Worm (Caenorhabditis elegans) whole organism, young adult: ENCODE results near the gene trxr-1.
A peak's percentile ranks its signal among the peaks of the same experiment; 100 is the strongest.

Source experiments
- B0035.1 ChIP-seq: sonication (generic microtip); optimal IDR thresholded peaks from 2 replicates; lab custom pipeline; 2016; ENCODE audit warnings: missing genetic modification characterization, mild to moderate bottlenecking, missing compliant biosample characterization, missing genotype, missing genetic modification reagents
- F10E7.11 ChIP-seq: sonication (generic microtip); optimal IDR thresholded peaks from 2 replicates; lab custom pipeline; 2017; ENCODE audit warnings: mild to moderate bottlenecking, missing genetic modification characterization, moderate library complexity, missing compliant biosample characterization
- F22D6.2 ChIP-seq: sonication (generic microtip); optimal IDR thresholded peaks from 2 replicates; lab custom pipeline; 2016; ENCODE audit warnings: mild to moderate bottlenecking, missing genetic modification characterization, missing compliant biosample characterization
- F37B4.10 ChIP-seq: fragments of 200-800 bp; sonication (Bioruptor generic); IDR thresholded peaks from 2 replicates; pipeline ENCODE4 v1.3.6; 2022; ENCODE audit warnings: missing genetic modification characterization, missing compliant biosample characterization
- F39B2.1 ChIP-seq: fragments of 200-800 bp; sonication (Bioruptor generic); IDR thresholded peaks from 2 replicates; pipeline ENCODE4 v1.3.6; 2022; ENCODE audit warnings: missing genetic modification reagents, missing genetic modification characterization, missing compliant biosample characterization
- F55B11.4 ChIP-seq: sonication (generic microtip); optimal IDR thresholded peaks from 2 replicates; lab custom pipeline; 2016; ENCODE audit warnings: missing compliant biosample characterization, missing genetic modification characterization, borderline replicate concordance; ENCODE audit not compliant: insufficient read depth
- K11D2.4 ChIP-seq: fragments of 200-800 bp; sonication (Bioruptor generic); IDR thresholded peaks from 2 replicates; pipeline ENCODE4 v1.3.6; 2022; ENCODE audit warnings: missing genetic modification reagents, missing genetic modification characterization, missing compliant biosample characterization
- K12H6.12 ChIP-seq: fragments of 200-800 bp; sonication (Bioruptor generic); optimal IDR thresholded peaks from 2 replicates; lab custom pipeline; 2018; ENCODE audit warnings: mild to moderate bottlenecking, missing genetic modification characterization, missing compliant biosample characterization
- T07F8.4 ChIP-seq: sonication (generic microtip); optimal IDR thresholded peaks from 2 replicates; lab custom pipeline; 2016; ENCODE audit warnings: mild to moderate bottlenecking, missing genetic modification characterization, moderate library complexity, missing compliant biosample characterization
- Y53F4B.3 ChIP-seq: fragments of 200-800 bp; sonication (Bioruptor generic); IDR thresholded peaks from 2 replicates; pipeline ENCODE4 v1.3.6; 2022; ENCODE audit warnings: missing genetic modification reagents, missing genetic modification characterization, missing compliant biosample characterization
- Y53G8AR.9 ChIP-seq: fragments of 200-800 bp; sonication (Bioruptor generic); conservative IDR thresholded peaks from 2 replicates; pipeline ENCODE4 v1.3.6; 2022; ENCODE audit warnings: missing genetic modification reagents, missing genetic modification characterization, missing compliant biosample characterization
- Y56A3A.18 ChIP-seq: fragments of 200-800 bp; sonication (Bioruptor generic); IDR thresholded peaks from 2 replicates; pipeline ENCODE4 v1.3.6; 2022; ENCODE audit warnings: missing genetic modification reagents, missing genetic modification characterization, missing compliant biosample characterization
- ZK185.1 ChIP-seq: sonication (generic microtip); optimal IDR thresholded peaks from 2 replicates; lab custom pipeline; 2016; ENCODE audit warnings: mild to moderate bottlenecking, missing genetic modification characterization, missing compliant biosample characterization; ENCODE audit not compliant: poor library complexity, severe bottlenecking
- akir-1 ChIP-seq: fragments of 200-800 bp; sonication (Bioruptor generic); optimal IDR thresholded peaks from 2 replicates; lab custom pipeline; 2018; ENCODE audit warnings: mild to moderate bottlenecking, missing genetic modification characterization, moderate library complexity, missing compliant biosample characterization
- ama-1 ChIP-seq, 3 experiments: fragments of 150-350 bp in 1 of 3; sonication (generic microtip) in 2 of 3; optimal IDR thresholded peaks; 2 replicates each; lab custom pipeline; 2014 to 2018; ENCODE audit warnings: missing biosample characterization in 2 of 3, missing genetic modification characterization in 2 of 3, missing genetic modification reagents in 2 of 3
- aptf-2 ChIP-seq: fragments of 200-800 bp; sonication (Bioruptor generic); conservative IDR thresholded peaks from 2 replicates; pipeline ENCODE4 v1.3.6; 2022; ENCODE audit warnings: missing genetic modification reagents, missing genetic modification characterization, missing compliant biosample characterization
- athp-1 ChIP-seq: sonication (generic microtip); optimal IDR thresholded peaks from 2 replicates; lab custom pipeline; 2017; ENCODE audit warnings: mild to moderate bottlenecking, missing genetic modification characterization, missing compliant biosample characterization
- ccch-3 ChIP-seq: fragments of 200-800 bp; sonication (Bioruptor generic); optimal IDR thresholded peaks from 2 replicates; lab custom pipeline; 2018; ENCODE audit warnings: mild to moderate bottlenecking, missing genetic modification characterization, missing compliant biosample characterization
- dox-1 ChIP-seq: fragments of 200-800 bp; sonication (Bioruptor generic); IDR thresholded peaks from 2 replicates; pipeline ENCODE4 v1.3.6; 2022; ENCODE audit warnings: missing genetic modification reagents, missing genetic modification characterization, missing compliant biosample characterization
- egl-18 ChIP-seq: fragments of 200-800 bp; sonication (Bioruptor generic); IDR thresholded peaks from 2 replicates; pipeline ENCODE4 v1.3.6; 2022; ENCODE audit warnings: missing genetic modification reagents, missing genetic modification characterization, missing compliant biosample characterization
- ekl-4 ChIP-seq: fragments of 200-800 bp; sonication (Bioruptor generic); IDR thresholded peaks from 2 replicates; pipeline ENCODE4 v1.3.6; 2022; ENCODE audit warnings: missing genetic modification reagents, missing genetic modification characterization, missing compliant biosample characterization
- ets-4 ChIP-seq: fragments of 200-800 bp; sonication (Bioruptor generic); optimal IDR thresholded peaks from 2 replicates; lab custom pipeline; 2018; ENCODE audit warnings: mild to moderate bottlenecking, missing genetic modification characterization, missing compliant biosample characterization
- gei-17 ChIP-seq: fragments of 200-800 bp; sonication (Bioruptor generic); optimal IDR thresholded peaks from 2 replicates; lab custom pipeline; 2018; ENCODE audit warnings: mild to moderate bottlenecking, missing genetic modification characterization, missing compliant biosample characterization
- hlh-12 ChIP-seq: sonication (generic microtip); optimal IDR thresholded peaks from 2 replicates; lab custom pipeline; 2016; ENCODE audit warnings: missing genetic modification characterization, missing compliant biosample characterization
- hmg-1.2 ChIP-seq: fragments of 200-800 bp; sonication (Bioruptor generic); IDR thresholded peaks from 2 replicates; pipeline ENCODE4 v1.3.6; 2022; ENCODE audit warnings: missing genetic modification reagents, missing genetic modification characterization, missing compliant biosample characterization
- hsf-1 ChIP-seq: fragments of 200-800 bp; sonication (Bioruptor generic); IDR thresholded peaks from 2 replicates; pipeline ENCODE4 v1.3.6; 2022; ENCODE audit warnings: missing genetic modification reagents, missing genetic modification characterization, missing compliant biosample characterization
- lag-1 ChIP-seq: fragments of 200-800 bp; sonication (Bioruptor generic); IDR thresholded peaks from 2 replicates; pipeline ENCODE4 v1.3.6; 2022; ENCODE audit warnings: missing genetic modification reagents, missing genetic modification characterization, missing compliant biosample characterization
- lin-35 ChIP-seq, 3 experiments: fragments of 150-350 bp in 2 of 3; sonication (generic microtip) in 1 of 3; optimal IDR thresholded peaks; 2 replicates each; lab custom pipeline; 2014 to 2018; ENCODE audit warnings: missing biosample characterization in 3 of 3, missing genetic modification characterization in 3 of 3, missing genetic modification reagents in 3 of 3
- lsl-1 ChIP-seq: fragments of 200-800 bp; sonication (Bioruptor generic); optimal IDR thresholded peaks from 2 replicates; lab custom pipeline; 2018; ENCODE audit warnings: mild to moderate bottlenecking, missing genetic modification characterization, moderate library complexity, missing compliant biosample characterization
- lsy-27 ChIP-seq: sonication (generic microtip); optimal IDR thresholded peaks from 2 replicates; lab custom pipeline; 2017; ENCODE audit warnings: missing genetic modification characterization, mild to moderate bottlenecking, missing compliant biosample characterization, antibody characterized with exemption, missing genotype, borderline replicate concordance; ENCODE audit not compliant: insufficient read depth
- madf-3 ChIP-seq: fragments of 200-800 bp; sonication (Bioruptor generic); IDR thresholded peaks from 2 replicates; pipeline ENCODE4 v1.3.6; 2022; ENCODE audit warnings: missing genetic modification reagents, missing genetic modification characterization, missing compliant biosample characterization
- nhr-120 ChIP-seq: fragments of 200-800 bp; sonication (Bioruptor generic); IDR thresholded peaks from 2 replicates; pipeline ENCODE4 v1.3.6; 2022; ENCODE audit warnings: missing genetic modification characterization, missing compliant biosample characterization
- nhr-179 ChIP-seq: sonication (generic microtip); optimal IDR thresholded peaks from 2 replicates; lab custom pipeline; 2016; ENCODE audit warnings: mild to moderate bottlenecking, missing genetic modification characterization, missing compliant biosample characterization
- nhr-90 ChIP-seq: sonication (generic microtip); optimal IDR thresholded peaks from 2 replicates; lab custom pipeline; 2016; ENCODE audit warnings: missing genotype, mild to moderate bottlenecking, missing genetic modification characterization, missing compliant biosample characterization
- rcor-1 ChIP-seq: fragments of 200-800 bp; sonication (Bioruptor generic); IDR thresholded peaks from 2 replicates; pipeline ENCODE4 v1.3.6; 2022; ENCODE audit warnings: missing genetic modification reagents, missing genetic modification characterization, missing compliant biosample characterization
- rec-8 ChIP-seq, 2 experiments: sonication (generic microtip); optimal IDR thresholded peaks; 2 replicates each; lab custom pipeline; 2016; ENCODE audit warnings: mild to moderate bottlenecking in 2 of 2, missing genetic modification characterization in 2 of 2, missing genetic modification reagents in 2 of 2, missing genotype in 2 of 2, missing biosample characterization in 1 of 2, missing compliant biosample characterization in 1 of 2, moderate library complexity in 1 of 2
- repo-1 ChIP-seq: sonication (generic microtip); optimal IDR thresholded peaks from 2 replicates; lab custom pipeline; 2017; ENCODE audit warnings: mild to moderate bottlenecking, missing genetic modification characterization, missing compliant biosample characterization
- snpc-1.3 ChIP-seq: sonication (generic microtip); optimal IDR thresholded peaks from 2 replicates; lab custom pipeline; 2017; ENCODE audit warnings: missing genetic modification characterization, mild to moderate bottlenecking, missing compliant biosample characterization, antibody characterized with exemption, moderate library complexity, missing genotype, missing genetic modification reagents; ENCODE audit not compliant: insufficient read depth
- snpc-3.4 ChIP-seq: sonication (generic microtip); optimal IDR thresholded peaks from 2 replicates; lab custom pipeline; 2017; ENCODE audit warnings: missing genetic modification characterization, mild to moderate bottlenecking, missing compliant biosample characterization, antibody characterized with exemption, moderate library complexity, missing genotype, missing genetic modification reagents
- somi-1 ChIP-seq: fragments of 200-800 bp; sonication (Bioruptor generic); optimal IDR thresholded peaks from 2 replicates; lab custom pipeline; 2018; ENCODE audit warnings: mild to moderate bottlenecking, missing genetic modification characterization, missing compliant biosample characterization
- tlf-1 ChIP-seq: fragments of 200-800 bp; sonication (Bioruptor generic); optimal IDR thresholded peaks from 2 replicates; lab custom pipeline; 2018; ENCODE audit warnings: mild to moderate bottlenecking, missing genetic modification characterization, missing compliant biosample characterization
- unc-62 ChIP-seq: fragments of 150-350 bp; optimal IDR thresholded peaks from 2 replicates; lab custom pipeline; 2014; ENCODE audit warnings: missing biosample characterization, missing genetic modification reagents, missing genetic modification characterization
- ztf-18 ChIP-seq: sonication (generic microtip); optimal IDR thresholded peaks from 2 replicates; lab custom pipeline; 2016; ENCODE audit warnings: missing genotype, mild to moderate bottlenecking, missing genetic modification characterization, missing compliant biosample characterization
- ztf-22 ChIP-seq: fragments of 200-800 bp; sonication (Bioruptor generic); optimal IDR thresholded peaks from 2 replicates; lab custom pipeline; 2018; ENCODE audit warnings: mild to moderate bottlenecking, missing genetic modification characterization, moderate library complexity, missing compliant biosample characterization
- ztf-25 ChIP-seq: fragments of 200-800 bp; sonication (Bioruptor generic); IDR thresholded peaks from 2 replicates; pipeline ENCODE4 v1.3.6; 2022; ENCODE audit warnings: missing genetic modification reagents, missing genetic modification characterization, missing compliant biosample characterization
- ztf-6 ChIP-seq: fragments of 200-800 bp; sonication (Bioruptor generic); IDR thresholded peaks from 2 replicates; pipeline ENCODE4 v1.3.6; 2022; ENCODE audit warnings: missing genetic modification reagents, missing genetic modification characterization, missing compliant biosample characterization

Gene trxr-1

ce11 chrIV:6974162-6974938 lies 37.4 kb upstream of the trxr-1 start (continued):
- TF ChIP-seq athp-1 (tag; lab: Kevin White, UChicago) (peak; percentile 62), aptf-2 (GFP tag; lab: Robert Waterston, UW) (no peak), dox-1 (no peak; the same call in 1 of the 2 replicates), ztf-18 (tag; lab: Kevin White, UChicago) (peak; percentile 15), hmg-1.2 (GFP tag; lab: Robert Waterston, UW) (peak; percentile 36; the same call in 1 of the 2 replicates), madf-3 (GFP tag; lab: Robert Waterston, UW) (peak; percentile 80), akir-1 (GFP tag; lab: Kevin White, UChicago) (no peak), ets-4 (no peak), gei-17 (GFP tag; lab: Kevin White, UChicago) (no peak), K12H6.12 (tag; lab: Kevin White, UChicago) (no peak), F37B4.10 (GFP tag; lab: Robert Waterston, UW) (no peak), lin-35 (GFP tag; optimal IDR thresholded peaks at IDR 0.05; lab: Kevin White, UChicago) (no peak), tlf-1 (no peak), rcor-1 (peak; percentile 75), nhr-90 (tag; lab: Kevin White, UChicago) (no peak), ccch-3 (no peak), F39B2.1 (GFP tag; lab: Robert Waterston, UW) (peak; percentile 67; the same call in 1 of the 2 replicates), F55B11.4 (tag; lab: Kevin White, UChicago) (no peak), egl-18 (GFP tag; lab: Robert Waterston, UW) (peak; percentile 78; the same call in 1 of the 2 replicates), hlh-12 (tag; lab: Kevin White, UChicago) (no peak), snpc-3.4 (peak; percentile 37), K11D2.4 (GFP tag; lab: Robert Waterston, UW) (no peak), lsl-1 (GFP tag; lab: Kevin White, UChicago) (peak; percentile 42), Y53G8AR.9 (peak; percentile 80), somi-1 (no peak), Y53F4B.3 (GFP tag; lab: Robert Waterston, UW) (no peak), lsy-27 (tag; lab: Kevin White, UChicago) (no peak), Y56A3A.18 (GFP tag; lab: Robert Waterston, UW) (peak; percentile 86; the same call in 1 of the 2 replicates), unc-62 (GFP tag; lab: Kevin White, UChicago) (no peak), rec-8 (tag; optimal IDR thresholded peaks at IDR 0.05; lab: Kevin White, UChicago) (no peak), B0035.1 (tag; lab: Kevin White, UChicago) (no peak), snpc-1.3 (peak; percentile 53), ZK185.1 (tag; lab: Kevin White, UChicago) (no peak), ama-1 (optimal IDR thresholded peaks at IDR 0.05; lab: Kevin White, UChicago) (no peak), ama-1 (GFP tag; optimal IDR thresholded peaks at IDR 0.05; lab: Kevin White, UChicago) (peak; percentile 57 to 95), ztf-6 (GFP tag; lab: Robert Waterston, UW) (no peak), F10E7.11 (tag; lab: Kevin White, UChicago) (no peak), nhr-179 (no peak), lag-1 (GFP tag; lab: Robert Waterston, UW) (no peak), F22D6.2 (tag; lab: Kevin White, UChicago) (no peak), ztf-22 (GFP tag; lab: Kevin White, UChicago) (no peak), hsf-1 (GFP tag; lab: Robert Waterston, UW) (peak; percentile 80), repo-1 (no peak), T07F8.4 (tag; lab: Kevin White, UChicago) (no peak), ztf-25 (GFP tag; lab: Robert Waterston, UW) (no peak), nhr-120 (0 out of 2 replicates have a peak, but pooled peaks have one; percentile 5), ekl-4 (GFP tag; lab: Robert Waterston, UW) (peak; percentile 84)
